Fruit fly (Drosophila melanogaster): ENCODE results near the gene CAH2.

DNA sequence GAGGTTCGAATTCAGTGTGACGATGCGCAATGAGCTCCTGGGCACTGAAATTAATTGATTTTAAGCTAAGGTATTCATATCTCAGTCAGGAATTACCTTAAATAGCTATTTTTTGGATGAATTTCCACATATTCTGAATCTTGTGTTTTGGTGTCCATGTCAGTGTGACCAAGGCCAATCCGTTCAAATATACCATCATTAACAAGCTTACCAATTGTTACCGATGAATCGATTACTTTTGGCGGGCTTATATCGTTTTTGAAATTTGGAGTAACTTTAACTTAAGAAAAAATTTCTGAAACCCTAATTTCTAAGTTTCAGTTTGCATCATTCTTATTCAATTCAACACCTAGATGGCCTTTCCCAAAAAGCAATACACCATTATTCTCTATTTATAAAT, 28.4 kb downstream of the CAH2 start, which contains the start of gene Tsen54:
- TF ChIP-seq Optix (GFP tag; IDR thresholded peaks at IDR 0.05), result no peak
- TF ChIP-seq sens-2 (GFP tag; IDR thresholded peaks at IDR 0.05), result no peak
- TF ChIP-seq CG10431 (GFP tag; optimal IDR thresholded peaks at IDR 0.05), result no peak
- TF ChIP-seq HmgZ (tag; optimal IDR thresholded peaks at IDR 0.05), result no peak
- peak; percentile 21 for TF ChIP-seq YL-1 (GFP tag; optimal IDR thresholded peaks at IDR 0.05)
- no peak for TF ChIP-seq sqz (GFP tag; optimal IDR thresholded peaks at IDR 0.05)
- no peak for TF ChIP-seq Ptx1 (GFP tag; IDR thresholded peaks at IDR 0.05)
- no peak for TF ChIP-seq Hr39 (optimal IDR thresholded peaks at IDR 0.05)
- TF ChIP-seq CG17612 (GFP tag; IDR thresholded peaks at IDR 0.05), result no peak
- TF ChIP-seq Blimp-1 (GFP tag; optimal IDR thresholded peaks at IDR 0.05), result no peak
- TF ChIP-seq Dek (tag; optimal IDR thresholded peaks at IDR 0.05), result no peak
